Fruit fly (Drosophila melanogaster): ENCODE results near the gene CG14120.

DNA sequence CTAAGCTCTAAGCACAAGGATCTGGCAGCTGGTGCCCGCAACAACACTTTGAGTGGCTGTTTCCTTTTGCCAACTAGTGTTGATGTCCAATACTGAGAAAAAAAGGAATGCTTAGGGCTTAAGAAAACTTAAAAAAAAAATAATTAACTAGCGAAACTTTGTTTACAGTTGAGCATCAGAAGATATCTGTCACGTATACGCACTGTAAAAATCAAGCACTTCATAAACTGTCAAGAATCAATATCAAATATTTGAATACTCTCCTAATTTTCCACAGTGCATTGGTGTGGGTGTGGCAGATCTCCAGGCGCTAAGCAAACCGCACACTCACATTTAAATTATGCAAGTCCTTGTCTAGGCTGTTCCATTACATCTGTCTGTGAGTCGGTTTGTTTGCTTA, 10.6 kb upstream of the CG14120 start:
- TF ChIP-seq tai (GFP tag; optimal IDR thresholded peaks at IDR 0.05) (no peak), fru (GFP tag; optimal IDR thresholded peaks at IDR 0.05) (no peak), OdsH (GFP tag; optimal IDR thresholded peaks at IDR 0.05) (no peak), h (GFP tag; optimal IDR thresholded peaks at IDR 0.05) (no peak), br (GFP tag; optimal IDR thresholded peaks at IDR 0.05) (no peak), HLH106 (tag; optimal IDR thresholded peaks at IDR 0.05) (no peak), psq (GFP tag; optimal IDR thresholded peaks at IDR 0.05) (no peak), Vsx2 (GFP tag; optimal IDR thresholded peaks at IDR 0.05; ENCODE audit: partially characterized antibody) (no peak)

Measured in whole organism, wandering third instar larva.